Worm (Caenorhabditis elegans) whole organism, mixed stage, embryonic: ENCODE results near the gene C31H1.5.

Source experiments
- M03D4.4 ChIP-seq: sonication (generic microtip); optimal IDR thresholded peaks from 2 replicates; lab custom pipeline; 2017; ENCODE audit warnings: mild to moderate bottlenecking, missing genetic modification characterization, missing compliant biosample characterization
- ceh-43 ChIP-seq: fragments of 200-800 bp; sonication (Bioruptor generic); optimal IDR thresholded peaks from 2 replicates; lab custom pipeline; 2018; ENCODE audit warnings: mild to moderate bottlenecking, missing genetic modification characterization, moderate library complexity, missing compliant biosample characterization
- ceh-83 ChIP-seq: fragments of 200-800 bp; sonication (Bioruptor generic); optimal IDR thresholded peaks from 2 replicates; lab custom pipeline; 2018; ENCODE audit warnings: mild to moderate bottlenecking, missing genetic modification characterization, missing compliant biosample characterization
- ces-1 ChIP-seq: fragments of 150-350 bp; optimal IDR thresholded peaks from 2 replicates; lab custom pipeline; 2014; ENCODE audit warnings: missing biosample characterization, missing genetic modification reagents, missing genetic modification characterization
- cnd-1 ChIP-seq: fragments of 200-800 bp; sonication (Bioruptor generic); optimal IDR thresholded peaks from 2 replicates; lab custom pipeline; 2018; ENCODE audit warnings: mild to moderate bottlenecking, missing genetic modification characterization, missing compliant biosample characterization
- elt-1 ChIP-seq: sonication (generic microtip); optimal IDR thresholded peaks from 2 replicates; lab custom pipeline; 2017; ENCODE audit warnings: missing genetic modification characterization, mild to moderate bottlenecking, missing compliant biosample characterization, antibody characterized with exemption, moderate library complexity, borderline replicate concordance; ENCODE audit not compliant: insufficient read depth
- elt-3 ChIP-seq: fragments of 150-350 bp; optimal IDR thresholded peaks from 2 replicates; lab custom pipeline; 2014; ENCODE audit warnings: missing biosample characterization, missing genetic modification characterization
- ham-2 ChIP-seq: fragments of 200-800 bp; sonication (Bioruptor generic); optimal IDR thresholded peaks from 2 replicates; lab custom pipeline; 2018; ENCODE audit warnings: mild to moderate bottlenecking, missing genetic modification characterization, missing compliant biosample characterization
- hlh-1 ChIP-seq: fragments of 150-350 bp; optimal IDR thresholded peaks from 2 replicates; lab custom pipeline; 2014; ENCODE audit warnings: missing biosample characterization, missing genetic modification reagents, missing genetic modification characterization
- lin-13 ChIP-seq: fragments of 150-350 bp; optimal IDR thresholded peaks from 2 replicates; lab custom pipeline; 2014; ENCODE audit warnings: missing biosample characterization, missing genetic modification characterization
- lin-32 ChIP-seq: fragments of 200-800 bp; sonication (Bioruptor generic); optimal IDR thresholded peaks from 2 replicates; lab custom pipeline; 2018; ENCODE audit warnings: mild to moderate bottlenecking, missing genetic modification characterization, missing compliant biosample characterization
- lsy-2 ChIP-seq: fragments of 150-350 bp; optimal IDR thresholded peaks from 2 replicates; lab custom pipeline; 2014; ENCODE audit warnings: missing biosample characterization, missing genetic modification characterization
- mab-5 ChIP-seq: fragments of 150-350 bp; optimal IDR thresholded peaks from 2 replicates; lab custom pipeline; 2014; ENCODE audit warnings: missing biosample characterization, missing genetic modification characterization
- mep-1 ChIP-seq: fragments of 150-350 bp; optimal IDR thresholded peaks from 2 replicates; lab custom pipeline; 2017; ENCODE audit warnings: missing biosample characterization, missing genetic modification reagents, missing genetic modification characterization, inconsistent platforms
- mls-2 ChIP-seq: sonication (generic microtip); optimal IDR thresholded peaks from 2 replicates; lab custom pipeline; 2016; ENCODE audit warnings: mild to moderate bottlenecking, missing genetic modification characterization, moderate library complexity, missing compliant biosample characterization
- nhr-12 ChIP-seq: fragments of 150-350 bp; optimal IDR thresholded peaks from 2 replicates; lab custom pipeline; 2014; ENCODE audit warnings: missing biosample characterization, missing genetic modification characterization
- nhr-2 ChIP-seq: fragments of 150-350 bp; optimal IDR thresholded peaks from 2 replicates; lab custom pipeline; 2014; ENCODE audit warnings: missing biosample characterization, missing genetic modification characterization
- nhr-237 ChIP-seq: fragments of 150-350 bp; optimal IDR thresholded peaks from 2 replicates; lab custom pipeline; 2014; ENCODE audit warnings: missing biosample characterization, missing genetic modification characterization
- nhr-28 ChIP-seq: fragments of 150-350 bp; optimal IDR thresholded peaks from 2 replicates; lab custom pipeline; 2014; ENCODE audit warnings: missing biosample characterization, missing genetic modification characterization
- nhr-76 ChIP-seq: sonication (generic microtip); optimal IDR thresholded peaks from 2 replicates; lab custom pipeline; 2017; ENCODE audit warnings: missing biosample characterization, missing genetic modification characterization
- pha-4 ChIP-seq: fragments of 150-350 bp; optimal IDR thresholded peaks from 2 replicates; lab custom pipeline; 2018; ENCODE audit warnings: missing biosample characterization, missing genetic modification reagents, missing genetic modification characterization
- sem-2 ChIP-seq: fragments of 200-800 bp; sonication (Bioruptor generic); optimal IDR thresholded peaks from 2 replicates; lab custom pipeline; 2018; ENCODE audit warnings: mild to moderate bottlenecking, missing genetic modification characterization, missing compliant biosample characterization
- snpc-4 ChIP-seq: fragments of 150-350 bp; optimal IDR thresholded peaks from 2 replicates; lab custom pipeline; 2014; ENCODE audit warnings: missing biosample characterization, missing genetic modification characterization
- sptf-1 ChIP-seq: sonication (generic microtip); optimal IDR thresholded peaks from 2 replicates; lab custom pipeline; 2017; ENCODE audit warnings: mild to moderate bottlenecking, missing genetic modification characterization, moderate library complexity, missing compliant biosample characterization
- tbx-8 ChIP-seq: fragments of 200-800 bp; sonication (Bioruptor generic); optimal IDR thresholded peaks from 2 replicates; lab custom pipeline; 2018; ENCODE audit warnings: mild to moderate bottlenecking, missing genetic modification characterization, moderate library complexity, missing compliant biosample characterization
- unc-120 ChIP-seq: sonication (generic microtip); optimal IDR thresholded peaks from 2 replicates; lab custom pipeline; 2017; ENCODE audit warnings: missing genetic modification characterization, missing compliant biosample characterization; ENCODE audit not compliant: poor library complexity, severe bottlenecking
- unc-39 ChIP-seq: fragments of 150-350 bp; optimal IDR thresholded peaks from 2 replicates; lab custom pipeline; 2014; ENCODE audit warnings: missing biosample characterization, missing genetic modification characterization
- unc-62 ChIP-seq: fragments of 150-350 bp; optimal IDR thresholded peaks from 2 replicates; lab custom pipeline; 2014; ENCODE audit warnings: missing biosample characterization, missing genetic modification reagents, missing genetic modification characterization
- ztf-11 ChIP-seq: fragments of 150-350 bp; optimal IDR thresholded peaks from 2 replicates; lab custom pipeline; 2014; ENCODE audit warnings: missing biosample characterization, missing genetic modification characterization

The C31H1.5 gene

ce11 chrIV:5754821-5755220, 41.8 kb downstream of the C31H1.5 start:
- TF ChIP-seq mls-2 (tag; lab: Kevin White, UChicago) (peak; percentile 13), ceh-43 (GFP tag; lab: Kevin White, UChicago) (no peak), ces-1 (GFP tag; lab: Kevin White, UChicago) (peak; percentile 56)

- TF ChIP-seq elt-1 (tag; lab: Kevin White, UChicago) (peak; percentile 14), sptf-1 (tag; lab: Kevin White, UChicago) (peak; percentile 11), unc-62 (GFP tag; lab: Kevin White, UChicago) (peak; percentile 59), ces-1 (GFP tag; lab: Kevin White, UChicago) (peak; percentile 36), ztf-11 (no peak), lsy-2 (tag; lab: Kevin White, UChicago) (peak; percentile 32), pha-4 (tag; lab: Kevin White, UChicago) (peak; percentile 76), nhr-237 (tag; lab: Kevin White, UChicago) (peak; percentile 76), elt-3 (tag; lab: Kevin White, UChicago) (peak; percentile 30), ceh-83 (GFP tag; lab: Kevin White, UChicago) (no peak), sem-2 (GFP tag; lab: Kevin White, UChicago) (no peak), lin-13 (tag; lab: Kevin White, UChicago) (peak; percentile 37), ham-2 (GFP tag; lab: Kevin White, UChicago) (no peak), nhr-2 (tag; lab: Kevin White, UChicago) (peak; percentile 23), unc-120 (tag; lab: Kevin White, UChicago) (peak; percentile 76), hlh-1 (tag; lab: Kevin White, UChicago) (peak; percentile 17), mep-1 (tag; lab: Kevin White, UChicago) (peak; percentile 60)
- TF ChIP-seq, all 35 proteins: peak for 13
Measured at ce11 chrIV:5753954-5754543, 42.5 kb downstream of the C31H1.5 start.

ce11 chrIV:5753253-5753652, 43.3 kb downstream of the C31H1.5 start:
- TF ChIP-seq nhr-28 (tag; lab: Kevin White, UChicago) (peak; percentile 42), unc-62 (GFP tag; lab: Kevin White, UChicago) (no peak), mep-1 (tag; lab: Kevin White, UChicago) (peak; percentile 19), unc-120 (tag; lab: Kevin White, UChicago) (peak; percentile 42), mls-2 (tag; lab: Kevin White, UChicago) (peak; percentile 4), nhr-237 (tag; lab: Kevin White, UChicago) (peak; percentile 59)

ce11 chrIV:5752704-5753103, 43.9 kb downstream of the C31H1.5 start:
- no peak for TF ChIP-seq nhr-12 (tag; lab: Kevin White, UChicago)
- no peak for TF ChIP-seq nhr-237 (tag; lab: Kevin White, UChicago)
- no peak for TF ChIP-seq unc-62 (GFP tag; lab: Kevin White, UChicago)
- no peak for TF ChIP-seq mab-5 (tag; lab: Kevin White, UChicago)
- no peak for TF ChIP-seq tbx-8 (GFP tag; lab: Kevin White, UChicago)
- TF ChIP-seq ham-2 (GFP tag; lab: Kevin White, UChicago) = no peak
- TF ChIP-seq lin-13 (tag; lab: Kevin White, UChicago) = no peak
- no peak for TF ChIP-seq lsy-2 (tag; lab: Kevin White, UChicago)

ce11 chrIV:5751997-5752396, 44.6 kb downstream of the C31H1.5 start:
- TF ChIP-seq unc-120 (tag; lab: Kevin White, UChicago) (no peak), mls-2 (tag; lab: Kevin White, UChicago) (no peak), ham-2 (GFP tag; lab: Kevin White, UChicago) (no peak), ceh-43 (GFP tag; lab: Kevin White, UChicago) (no peak), nhr-237 (tag; lab: Kevin White, UChicago) (no peak), pha-4 (tag; lab: Kevin White, UChicago) (no peak), M03D4.4 (no peak), cnd-1 (no peak), lin-32 (GFP tag; lab: Kevin White, UChicago) (no peak), tbx-8 (GFP tag; lab: Kevin White, UChicago) (no peak), nhr-76 (tag; lab: Kevin White, UChicago) (no peak), lin-13 (tag; lab: Kevin White, UChicago) (no peak), snpc-4 (tag; lab: Kevin White, UChicago) (no peak), hlh-1 (tag; lab: Kevin White, UChicago) (no peak), nhr-2 (tag; lab: Kevin White, UChicago) (no peak), lsy-2 (tag; lab: Kevin White, UChicago) (no peak), ceh-83 (GFP tag; lab: Kevin White, UChicago) (no peak), nhr-12 (tag; lab: Kevin White, UChicago) (no peak), mab-5 (tag; lab: Kevin White, UChicago) (no peak), unc-39 (tag; lab: Kevin White, UChicago) (no peak)
